Fruit fly (Drosophila melanogaster) whole organism, wandering third instar larva: ENCODE measurements around the gene CG13380.

Experiments used
- Abd-B ChIP-seq: fragments of >200 bp; optimal IDR thresholded peaks from 2 replicates; lab custom pipeline; 2017; ENCODE audit warnings: missing biosample characterization, missing genetic modification characterization
- CG9705 ChIP-seq: fragments of 200-800 bp; sonication (Bioruptor generic); optimal IDR thresholded peaks from 2 replicates; lab custom pipeline; 2018; ENCODE audit warnings: missing biosample characterization, mild to moderate bottlenecking, missing genetic modification characterization
- CrebA ChIP-seq: fragments of 200-800 bp; sonication (Bioruptor generic); optimal IDR thresholded peaks from 2 replicates; lab custom pipeline; 2016; ENCODE audit warnings: missing biosample characterization, mild to moderate bottlenecking, missing genetic modification characterization, borderline replicate concordance
- Dfd ChIP-seq: fragments of >200 bp; optimal IDR thresholded peaks from 2 replicates; lab custom pipeline; 2017; ENCODE audit warnings: missing biosample characterization, missing genetic modification characterization
- Dif ChIP-seq: fragments of 200-275, 200-300 bp; sonication (Bioruptor generic); optimal IDR thresholded peaks from 2 replicates; lab custom pipeline; 2018; ENCODE audit warnings: missing biosample characterization, missing genetic modification characterization; ENCODE audit not compliant: partially characterized antibody
- GATAd ChIP-seq: sonication (Bioruptor generic); optimal IDR thresholded peaks from 2 replicates; lab custom pipeline; 2016; ENCODE audit warnings: missing biosample characterization, missing genetic modification characterization
- HLH106 ChIP-seq: fragments of 200-800 bp; optimal IDR thresholded peaks from 3 replicates; lab custom pipeline; 2019; ENCODE audit warnings: missing biosample characterization, mild to moderate bottlenecking, missing genetic modification characterization, moderate library complexity
- Hnf4 ChIP-seq: fragments of 200-800 bp; sonication (Bioruptor generic); optimal IDR thresholded peaks from 2 replicates; lab custom pipeline; 2016; ENCODE audit warnings: missing biosample characterization, mild to moderate bottlenecking, missing genetic modification characterization
- Hr78 ChIP-seq: fragments of >200 bp; optimal IDR thresholded peaks from 2 replicates; lab custom pipeline; 2017; ENCODE audit warnings: missing biosample characterization, missing genetic modification characterization
- Hr83 ChIP-seq: fragments of 200-300 bp; sonication (Bioruptor generic); optimal IDR thresholded peaks from 2 replicates; lab custom pipeline; 2016; ENCODE audit warnings: missing biosample characterization, mild to moderate bottlenecking, missing genetic modification characterization, moderate library complexity; ENCODE audit not compliant: poor library complexity, severe bottlenecking
- Mio ChIP-seq: sonication (Bioruptor generic); optimal IDR thresholded peaks from 2 replicates; lab custom pipeline; 2016; ENCODE audit warnings: missing biosample characterization, missing genetic modification characterization
- Myc ChIP-seq: fragments of >200 bp; optimal IDR thresholded peaks from 2 replicates; lab custom pipeline; 2017
- N ChIP-seq: fragments of >200 bp; optimal IDR thresholded peaks from 2 replicates; lab custom pipeline; 2018; ENCODE audit warnings: missing biosample characterization, missing external identifiers, missing genetic modification characterization
- OdsH ChIP-seq: fragments of 200-800 bp; sonication (Bioruptor generic); optimal IDR thresholded peaks from 2 replicates; lab custom pipeline; 2016; ENCODE audit warnings: missing biosample characterization, mild to moderate bottlenecking, missing genetic modification characterization
- Rel ChIP-seq, 2 experiments: fragments of 200-800 bp; sonication (Bioruptor generic) in 1 of 2; optimal IDR thresholded peaks; 2 replicates in 1 of 2; 3 replicates in 1 of 2; lab custom pipeline; 2016 to 2019; ENCODE audit warnings: mild to moderate bottlenecking in 2 of 2, missing biosample characterization in 2 of 2, missing genetic modification characterization in 2 of 2, moderate library complexity in 1 of 2
- Sp1 ChIP-seq: fragments of 200-800 bp; sonication (Bioruptor generic); optimal IDR thresholded peaks from 3 replicates; lab custom pipeline; 2019; ENCODE audit warnings: missing biosample characterization, mild to moderate bottlenecking, missing genetic modification characterization, moderate library complexity
- br ChIP-seq: fragments of 200-800 bp; sonication (Bioruptor generic); optimal IDR thresholded peaks from 2 replicates; lab custom pipeline; 2016; ENCODE audit warnings: missing biosample characterization, missing genetic modification characterization
- brk ChIP-seq: fragments of 200-800 bp; sonication (Bioruptor generic); optimal IDR thresholded peaks from 2 replicates; lab custom pipeline; 2016; ENCODE audit warnings: missing biosample characterization, mild to moderate bottlenecking, missing genetic modification characterization
- dl ChIP-seq, 2 experiments: fragments of 175-275, 200-275 bp in 1 of 2; fragments of 200-275 bp in 1 of 2; sonication (Bioruptor generic); optimal IDR thresholded peaks; lab custom pipeline; 2018; ENCODE audit warnings: mild to moderate bottlenecking in 2 of 2, missing biosample characterization in 2 of 2, missing genetic modification characterization in 2 of 2, moderate library complexity in 2 of 2; ENCODE audit not compliant: partially characterized antibody in 2 of 2, insufficient read depth in 1 of 2
- dmrt93B ChIP-seq: fragments of 200-800 bp; sonication (Bioruptor generic); optimal IDR thresholded peaks from 2 replicates; lab custom pipeline; 2018; ENCODE audit warnings: missing biosample characterization, mild to moderate bottlenecking, missing genetic modification characterization
- ey ChIP-seq: fragments of 200-800 bp; sonication (Bioruptor generic); optimal IDR thresholded peaks from 2 replicates; lab custom pipeline; 2016; ENCODE audit warnings: missing biosample characterization, missing genetic modification characterization
- foxo ChIP-seq, 2 experiments: fragments of 200-800 bp; sonication (Bioruptor generic); optimal IDR thresholded peaks; 2 replicates in 1 of 2; 3 replicates in 1 of 2; lab custom pipeline; 2016 to 2017; ENCODE audit warnings: missing biosample characterization in 2 of 2, missing genetic modification characterization in 2 of 2
- fru ChIP-seq: fragments of 200-800 bp; sonication (Bioruptor generic); optimal IDR thresholded peaks from 3 replicates; lab custom pipeline; 2016; ENCODE audit warnings: missing biosample characterization, mild to moderate bottlenecking, missing genetic modification characterization
- h ChIP-seq: fragments of 200-800 bp; sonication (Bioruptor generic); optimal IDR thresholded peaks from 3 replicates; lab custom pipeline; 2016; ENCODE audit warnings: missing biosample characterization, mild to moderate bottlenecking, missing genetic modification characterization
- jim ChIP-seq: fragments of 175-275, 200-325 bp; sonication (Bioruptor generic); optimal IDR thresholded peaks from 2 replicates; lab custom pipeline; 2016; ENCODE audit warnings: missing biosample characterization, mild to moderate bottlenecking, missing genetic modification characterization
- lola ChIP-seq: fragments of >200 bp; optimal IDR thresholded peaks from 2 replicates; lab custom pipeline; 2017; ENCODE audit warnings: missing biosample characterization, missing genetic modification characterization
- pan ChIP-seq: fragments of >200 bp; optimal IDR thresholded peaks from 2 replicates; lab custom pipeline; 2017
- psq ChIP-seq: fragments of 200-800 bp; sonication (Bioruptor generic); optimal IDR thresholded peaks from 3 replicates; lab custom pipeline; 2017; ENCODE audit warnings: missing biosample characterization, mild to moderate bottlenecking, missing genetic modification characterization, moderate library complexity
- rgr ChIP-seq: fragments of 200-800 bp; sonication (Bioruptor generic); optimal IDR thresholded peaks from 3 replicates; lab custom pipeline; 2016; ENCODE audit warnings: missing biosample characterization, mild to moderate bottlenecking, missing genetic modification characterization
- sage ChIP-seq: fragments of 200-800 bp; sonication (Bioruptor generic); optimal IDR thresholded peaks from 2 replicates; lab custom pipeline; 2016; ENCODE audit warnings: missing biosample characterization, mild to moderate bottlenecking, missing genetic modification characterization
- sv ChIP-seq: fragments of 200-800 bp; sonication (Bioruptor generic); optimal IDR thresholded peaks from 3 replicates; lab custom pipeline; 2016; ENCODE audit warnings: missing biosample characterization, missing genetic modification characterization
- tai ChIP-seq: sonication (Bioruptor generic); optimal IDR thresholded peaks from 2 replicates; lab custom pipeline; 2016; ENCODE audit warnings: missing biosample characterization, missing genetic modification characterization
- usp ChIP-seq: fragments of >200 bp; optimal IDR thresholded peaks from 2 replicates; lab custom pipeline; 2017; ENCODE audit warnings: missing biosample characterization, missing genetic modification characterization
- woc ChIP-seq: sonication (Bioruptor generic); optimal IDR thresholded peaks from 2 replicates; lab custom pipeline; 2016; ENCODE audit warnings: missing biosample characterization, mild to moderate bottlenecking, missing genetic modification characterization

The CG13380 gene

DNA sequence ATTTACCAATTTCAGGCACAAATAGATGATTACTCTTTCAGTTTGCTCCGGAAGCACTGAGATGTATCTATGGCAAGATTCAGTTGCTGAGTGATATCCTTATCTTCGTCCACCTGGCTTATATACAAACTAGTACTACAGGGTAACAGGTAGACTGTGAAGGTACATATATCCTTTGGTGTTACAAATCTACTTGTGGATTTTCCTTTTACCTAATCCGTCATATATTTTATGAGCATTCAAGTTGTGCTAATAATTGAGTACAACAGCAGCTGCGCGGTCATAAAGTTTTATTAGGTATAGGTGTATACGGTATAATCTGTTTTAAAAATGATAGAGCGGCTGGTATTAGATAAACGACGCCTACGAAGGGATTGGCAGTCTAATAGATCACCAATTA lies 24.1 kb downstream of the CG13380 start, which contains the start of gene term:
Gene term (minus strand): TSS at position 101 of the 400 bp plus-strand sequence.
- TF ChIP-seq CG9705 (GFP tag; lab: Kevin White, UChicago): no peak
- TF ChIP-seq Dif (GFP tag; lab: Kevin White, UChicago): no peak
- TF ChIP-seq usp (GFP tag; lab: Kevin White, UChicago): no peak
- no peak for TF ChIP-seq brk (GFP tag; lab: Kevin White, UChicago)
- no peak for TF ChIP-seq dmrt93B (GFP tag; lab: Kevin White, UChicago)
- no peak for TF ChIP-seq OdsH (GFP tag; lab: Kevin White, UChicago)
- TF ChIP-seq HLH106 (tag; lab: Kevin White, UChicago): no peak
- TF ChIP-seq tai (GFP tag; lab: Kevin White, UChicago): no peak
- no peak for TF ChIP-seq dl (GFP tag; optimal IDR thresholded peaks at IDR 0.05; lab: Kevin White, UChicago; ENCODE audit: insufficient read depth in 1 of 2, partially characterized antibody in 2 of 2)
- no peak for TF ChIP-seq Hr78
- no peak for TF ChIP-seq woc
- TF ChIP-seq Hr83: no peak
- TF ChIP-seq fru (GFP tag; lab: Kevin White, UChicago): no peak
- no peak for TF ChIP-seq Hnf4 (GFP tag; lab: Kevin White, UChicago)
- TF ChIP-seq psq (GFP tag; lab: Kevin White, UChicago): no peak
- TF ChIP-seq Sp1 (GFP tag; lab: Kevin White, UChicago): no peak
- no peak for TF ChIP-seq pan (lab: Kevin White, UChicago)
- TF ChIP-seq jim: no peak

dm6 chr3L:18588387-18588786 lies 29.4 kb downstream of the CG13380 start, which contains the start of gene CG7271:
TSS of gene CG7271 (plus strand) at chr3L:18588759.
- TF ChIP-seq woc (no peak), Myc (lab: Kevin White, UChicago) (no peak), OdsH (GFP tag; lab: Kevin White, UChicago) (no peak), Abd-B (GFP tag; lab: Kevin White, UChicago) (no peak), pan (lab: Kevin White, UChicago) (no peak), br (GFP tag; lab: Kevin White, UChicago) (no peak), GATAd (GFP tag; lab: Kevin White, UChicago) (no peak), brk (GFP tag; lab: Kevin White, UChicago) (no peak), N (GFP tag; lab: Kevin White, UChicago) (no peak), h (GFP tag; lab: Kevin White, UChicago) (no peak), lola (GFP tag; lab: Kevin White, UChicago) (no peak), dl (GFP tag; optimal IDR thresholded peaks at IDR 0.05; lab: Kevin White, UChicago; ENCODE audit: insufficient read depth in 1 of 2, partially characterized antibody in 2 of 2) (no peak)
- TF ChIP-seq, all 38 proteins: peak for 0

- no peak for TF ChIP-seq Dif (GFP tag; lab: Kevin White, UChicago)
- TF ChIP-seq ey: no peak
- TF ChIP-seq GATAd (GFP tag; lab: Kevin White, UChicago): no peak
- no peak for TF ChIP-seq CrebA (GFP tag; lab: Kevin White, UChicago)
- no peak for TF ChIP-seq Mio (GFP tag; lab: Kevin White, UChicago)
- no peak for TF ChIP-seq Hnf4 (GFP tag; lab: Kevin White, UChicago)
- no peak for TF ChIP-seq rgr (GFP tag; lab: Kevin White, UChicago)
- no peak for TF ChIP-seq Sp1 (GFP tag; lab: Kevin White, UChicago)
- TF ChIP-seq tai (GFP tag; lab: Kevin White, UChicago): no peak
- TF ChIP-seq h (GFP tag; lab: Kevin White, UChicago): no peak
- no peak for TF ChIP-seq foxo (GFP tag; optimal IDR thresholded peaks at IDR 0.05; lab: Kevin White, UChicago)
- no peak for TF ChIP-seq sage (GFP tag; lab: Kevin White, UChicago)
- no peak for TF ChIP-seq sv (GFP tag; lab: Kevin White, UChicago)
- TF ChIP-seq Dfd (GFP tag; lab: Kevin White, UChicago): no peak
- no peak for TF ChIP-seq OdsH (GFP tag; lab: Kevin White, UChicago)
- TF ChIP-seq CG9705 (GFP tag; lab: Kevin White, UChicago): no peak
- no peak for TF ChIP-seq HLH106 (tag; lab: Kevin White, UChicago)
- no peak for TF ChIP-seq Hr83
- no peak for TF ChIP-seq dmrt93B (GFP tag; lab: Kevin White, UChicago)
- TF ChIP-seq Rel (GFP tag; optimal IDR thresholded peaks at IDR 0.05; lab: Kevin White, UChicago): no peak
- no peak for TF ChIP-seq Rel (tag; optimal IDR thresholded peaks at IDR 0.05; lab: Kevin White, UChicago)
Observed at dm6 chr3L:18559958-18560357, 57.8 kb downstream of the CG13380 start, which contains the start of gene AstC-R1. TSS of gene AstC-R1 (plus strand) at chr3L:18560258.
